Worm (Caenorhabditis elegans): Measurements from ENCODE around the gene Y38F2AR.3.
A peak's percentile ranks its signal among the peaks of the same experiment; 100 is the strongest.

The Y38F2AR.3 gene

DNA sequence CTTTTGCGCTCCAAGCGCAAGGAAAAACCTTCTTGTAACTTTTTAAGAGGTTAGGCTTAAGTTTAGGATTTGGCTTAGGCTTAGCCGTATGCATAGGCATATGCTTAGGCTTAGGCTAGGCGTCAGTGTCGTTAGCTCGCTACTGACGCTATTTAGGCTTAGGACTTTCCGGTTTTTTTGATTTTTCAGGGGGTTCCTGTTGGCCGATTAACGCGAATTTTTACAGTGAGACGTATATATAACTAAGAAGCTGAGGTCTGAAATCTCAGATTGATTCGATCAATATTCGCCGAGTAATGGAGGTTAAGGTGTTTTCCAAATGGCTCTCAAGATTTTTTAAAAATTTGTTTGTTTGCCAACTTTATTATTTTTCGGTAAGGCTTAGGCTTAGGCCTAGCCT, 23.9 kb downstream of the Y38F2AR.3 start:
- TF ChIP-seq nhr-25 (tag; optimal IDR thresholded peaks at IDR 0.05) (no peak), aly-2 (tag; optimal IDR thresholded peaks at IDR 0.05) (no peak), zag-1 (tag; optimal IDR thresholded peaks at IDR 0.05) (no peak), nhr-237 (tag; optimal IDR thresholded peaks at IDR 0.05) (no peak), nhr-11 (tag; optimal IDR thresholded peaks at IDR 0.05) (no peak), ceh-82 (tag; optimal IDR thresholded peaks at IDR 0.05) (no peak), unc-62 (GFP tag; optimal IDR thresholded peaks at IDR 0.05) (no peak), nhr-77 (tag; optimal IDR thresholded peaks at IDR 0.05) (no peak), nhr-23 (tag; optimal IDR thresholded peaks at IDR 0.05) (no peak), egl-27 (tag; optimal IDR thresholded peaks at IDR 0.05) (no peak), ceh-28 (tag; optimal IDR thresholded peaks at IDR 0.05) (no peak), ceh-16 (tag; optimal IDR thresholded peaks at IDR 0.05) (no peak), R02D3.7 (tag; optimal IDR thresholded peaks at IDR 0.05) (no peak), mml-1 (tag; optimal IDR thresholded peaks at IDR 0.05) (no peak)

DNA sequence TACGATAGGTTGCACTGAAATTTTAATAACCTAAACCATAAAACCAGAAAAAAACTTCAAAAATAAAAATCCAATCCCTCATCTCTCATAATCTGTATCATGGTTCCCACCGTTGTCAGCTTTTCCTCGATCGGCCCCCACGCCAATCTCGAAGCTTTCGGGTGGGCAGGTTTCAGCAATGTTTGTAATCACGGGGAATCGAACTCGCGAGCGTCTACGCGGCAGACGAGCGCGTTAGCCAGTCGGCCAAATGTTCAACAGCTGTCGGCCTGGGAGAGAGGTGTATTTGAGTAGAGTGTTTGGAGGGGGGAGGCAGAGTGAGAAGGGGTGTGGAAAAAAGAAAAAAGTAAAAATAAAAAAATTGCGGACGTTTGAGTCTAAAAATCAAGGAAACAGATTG, 24.6 kb downstream of the Y38F2AR.3 start:
- TF ChIP-seq skn-1 (tag; optimal IDR thresholded peaks at IDR 0.05): peak; percentile 85
- peak; percentile 19 for TF ChIP-seq fkh-10 (GFP tag; optimal IDR thresholded peaks at IDR 0.05)
- TF ChIP-seq daf-12 (tag; optimal IDR thresholded peaks at IDR 0.05): no peak
- peak; percentile 57 for TF ChIP-seq ceh-82 (tag; optimal IDR thresholded peaks at IDR 0.05)
- TF ChIP-seq nhr-12 (tag; optimal IDR thresholded peaks at IDR 0.05): no peak
- peak; percentile 73 for TF ChIP-seq tbx-2 (tag; optimal IDR thresholded peaks at IDR 0.05)
- no peak for TF ChIP-seq nhr-67 (tag; optimal IDR thresholded peaks at IDR 0.05)
- peak; percentile 89 for TF ChIP-seq nfya-1 (tag; optimal IDR thresholded peaks at IDR 0.05; ENCODE audit: insufficient read depth)
- TF ChIP-seq ZK546.5 (tag; optimal IDR thresholded peaks at IDR 0.05): no peak
- TF ChIP-seq ceh-16 (tag; optimal IDR thresholded peaks at IDR 0.05): no peak
- TF ChIP-seq unc-39 (tag; optimal IDR thresholded peaks at IDR 0.05): peak; percentile 1
- TF ChIP-seq pqm-1 (tag; optimal IDR thresholded peaks at IDR 0.05): peak; percentile 58
- peak; percentile 64 for TF ChIP-seq ama-1 (optimal IDR thresholded peaks at IDR 0.05)
- TF ChIP-seq R02D3.7 (tag; optimal IDR thresholded peaks at IDR 0.05): peak; percentile 12
- no peak for TF ChIP-seq nhr-28 (tag; optimal IDR thresholded peaks at IDR 0.05)
- TF ChIP-seq elt-3 (tag; optimal IDR thresholded peaks at IDR 0.05): peak in 1 of 3 experiments; percentile 56
- TF ChIP-seq elt-2 (tag; optimal IDR thresholded peaks at IDR 0.05): peak; percentile 46
- TF ChIP-seq nhr-237 (tag; optimal IDR thresholded peaks at IDR 0.05): no peak
- TF ChIP-seq mml-1 (tag; optimal IDR thresholded peaks at IDR 0.05): no peak
- TF ChIP-seq sea-2 (GFP tag; optimal IDR thresholded peaks at IDR 0.05): no peak
- TF ChIP-seq lin-15B (tag; optimal IDR thresholded peaks at IDR 0.05): peak; percentile 57
- TF ChIP-seq egl-27 (tag; optimal IDR thresholded peaks at IDR 0.05): peak; percentile 48
- peak; percentile 60 for TF ChIP-seq lsy-12 (tag; optimal IDR thresholded peaks at IDR 0.05)
- TF ChIP-seq hmg-11 (tag; optimal IDR thresholded peaks at IDR 0.05): peak; percentile 87
- TF ChIP-seq ceh-28 (tag; optimal IDR thresholded peaks at IDR 0.05): no peak
- peak; percentile 30 for TF ChIP-seq nhr-23 (tag; optimal IDR thresholded peaks at IDR 0.05)
- TF ChIP-seq aly-2 (tag; optimal IDR thresholded peaks at IDR 0.05): no peak
- no peak for TF ChIP-seq fkh-2 (tag; optimal IDR thresholded peaks at IDR 0.05)
- peak; percentile 93 for TF ChIP-seq lin-39 (tag; optimal IDR thresholded peaks at IDR 0.05)
- TF ChIP-seq nhr-11 (tag; optimal IDR thresholded peaks at IDR 0.05): peak; percentile 26
- TF ChIP-seq fos-1 (tag; optimal IDR thresholded peaks at IDR 0.05): peak; percentile 44
- TF ChIP-seq jun-1 (tag; optimal IDR thresholded peaks at IDR 0.05): peak; percentile 43
- peak; percentile 74 for TF ChIP-seq nhr-43 (tag; optimal IDR thresholded peaks at IDR 0.05; ENCODE audit: poor library complexity, severe bottlenecking)
- peak; percentile 10 for TF ChIP-seq elt-1 (tag; optimal IDR thresholded peaks at IDR 0.05)
- TF ChIP-seq nhr-76 (tag; optimal IDR thresholded peaks at IDR 0.05): no peak
- TF ChIP-seq mdl-1 (tag; optimal IDR thresholded peaks at IDR 0.05): no peak
- no peak for TF ChIP-seq ceh-9 (tag; optimal IDR thresholded peaks at IDR 0.05)
- no peak for TF ChIP-seq nhr-77 (tag; optimal IDR thresholded peaks at IDR 0.05)
- no peak for TF ChIP-seq ztf-11 (tag; optimal IDR thresholded peaks at IDR 0.05)
- no peak for TF ChIP-seq eor-1 (tag; optimal IDR thresholded peaks at IDR 0.05)
- peak; percentile 15 for TF ChIP-seq egl-5 (tag; optimal IDR thresholded peaks at IDR 0.05)
- peak; percentile 73 for TF ChIP-seq pha-4 (tag; optimal IDR thresholded peaks at IDR 0.05)
- TF ChIP-seq zag-1 (tag; optimal IDR thresholded peaks at IDR 0.05): no peak
- TF ChIP-seq nhr-25 (tag; optimal IDR thresholded peaks at IDR 0.05): peak; percentile 66

Data from whole organism, L3 larva.